Fruit fly (Drosophila melanogaster): ENCODE measurements around the gene sturkopf.

Gene sturkopf

DNA sequence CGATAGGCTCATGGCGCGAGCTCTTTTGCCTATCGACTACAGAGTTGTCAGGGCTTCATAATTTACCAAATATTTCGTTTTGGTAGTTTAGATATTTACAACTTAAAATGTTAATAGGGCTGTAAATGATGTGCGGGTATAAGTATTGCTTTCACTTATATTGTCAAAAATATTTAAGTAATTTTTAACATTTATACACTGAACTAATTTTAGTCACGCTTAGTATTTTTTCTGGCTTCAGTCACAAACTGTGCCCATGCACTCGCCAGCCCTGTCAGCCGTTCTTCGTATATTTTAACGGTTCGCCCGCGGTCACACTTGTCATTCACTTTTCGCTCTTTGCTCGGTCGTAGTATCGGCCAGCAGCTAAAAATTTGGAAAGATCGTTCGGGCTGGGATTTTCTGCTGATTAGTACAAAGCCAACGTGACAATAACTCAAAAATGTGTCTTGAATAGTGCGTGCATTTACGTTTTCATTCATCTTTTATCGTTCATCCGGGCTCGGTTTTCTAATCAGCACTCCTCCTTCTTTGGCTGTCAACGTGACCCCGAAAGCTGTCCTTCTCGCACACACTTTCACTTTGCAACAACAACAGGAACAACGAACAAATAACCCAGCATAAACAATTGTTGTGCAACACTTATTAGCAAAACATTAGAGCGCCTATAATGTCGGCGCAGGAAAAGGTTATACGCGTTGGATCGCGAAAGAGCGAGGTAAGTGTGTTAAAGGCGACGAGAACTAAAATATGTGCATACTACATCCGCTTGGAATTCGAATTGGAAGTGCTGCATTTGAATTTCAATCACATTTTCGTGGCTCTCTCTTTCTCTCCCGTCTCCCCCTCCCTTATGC lies 21.6 kb upstream of the sturkopf start, which contains the start of the genes Hmbs and CG2211 (continued):
- peak; percentile 94 for TF ChIP-seq CG12391 (tag; optimal IDR thresholded peaks at IDR 0.05)
- peak; percentile 50; the same call in 1 of the 2 replicates for TF ChIP-seq Taf1 (GFP tag; IDR thresholded peaks at IDR 0.05)
- no peak for TF ChIP-seq abd-A (tag; optimal IDR thresholded peaks at IDR 0.05)
- peak; percentile 69 for TF ChIP-seq CG7357 (GFP tag; IDR thresholded peaks at IDR 0.05)
- peak; percentile 65 for TF ChIP-seq CG2202 (tag; optimal IDR thresholded peaks at IDR 0.05)
- peak in 1 of 3 experiments; percentile 60 for TF ChIP-seq Stat92E (GFP tag; optimal IDR thresholded peaks at IDR 0.05)
- TF ChIP-seq dm (GFP tag; optimal IDR thresholded peaks at IDR 0.05) = peak; percentile 86
- TF ChIP-seq trem (tag; optimal IDR thresholded peaks at IDR 0.05) = peak; percentile 93
- TF ChIP-seq Side (GFP tag; optimal IDR thresholded peaks at IDR 0.05) = peak; percentile 74
- TF ChIP-seq CG4854 (GFP tag; optimal IDR thresholded peaks at IDR 0.05) = peak; percentile 86
- TF ChIP-seq CkIIα-i1 (GFP tag; IDR thresholded peaks at IDR 0.05) = no peak
- TF ChIP-seq Dad (GFP tag; optimal IDR thresholded peaks at IDR 0.05) = peak; percentile 89
- TF ChIP-seq gro (GFP tag; optimal IDR thresholded peaks at IDR 0.05) = peak; percentile 89
- peak; percentile 72 for TF ChIP-seq Usf (GFP tag; optimal IDR thresholded peaks at IDR 0.05)
- 0 out of 2 replicates have a peak, but pooled peaks have one; percentile 25 for TF ChIP-seq CG5953 (GFP tag; IDR thresholded peaks at IDR 0.05)
- no peak for TF ChIP-seq zf30C (GFP tag; optimal IDR thresholded peaks at IDR 0.05)
- TF ChIP-seq z (GFP tag; IDR thresholded peaks at IDR 0.05) = no peak
- TF ChIP-seq CG10565 (GFP tag; optimal IDR thresholded peaks at IDR 0.05) = peak; percentile 73
- TF ChIP-seq ap (GFP tag; IDR thresholded peaks at IDR 0.05) = peak; percentile 54; the same call in 1 of the 2 replicates
- peak; percentile 53 for TF ChIP-seq CG7556 (GFP tag; optimal IDR thresholded peaks at IDR 0.05)
- 0 out of 4 replicates have a peak, but pooled peaks have one; percentile 39 for TF ChIP-seq chinmo (GFP tag; IDR thresholded peaks at IDR 0.05; ENCODE audit: partially characterized antibody)
- TF ChIP-seq CG11723 (GFP tag; optimal IDR thresholded peaks at IDR 0.05) = peak; percentile 68
- TF ChIP-seq CG43689 (GFP tag; IDR thresholded peaks at IDR 0.05) = no peak
- TF ChIP-seq sd (tag; optimal IDR thresholded peaks at IDR 0.05) = peak; percentile 58
- peak; percentile 94 for TF ChIP-seq CG12659 (GFP tag; optimal IDR thresholded peaks at IDR 0.05)
- TF ChIP-seq nau (GFP tag; optimal IDR thresholded peaks at IDR 0.05) = no peak
- TF ChIP-seq Sry-β (GFP tag; optimal IDR thresholded peaks at IDR 0.05) = no peak
- peak; percentile 67 for TF ChIP-seq CG6765 (GFP tag; optimal IDR thresholded peaks at IDR 0.05)
- peak; percentile 88 for TF ChIP-seq Atf6 (GFP tag; IDR thresholded peaks at IDR 0.05)
- no peak for TF ChIP-seq fru (optimal IDR thresholded peaks at IDR 0.05)
- peak; percentile 33 for TF ChIP-seq schlank (tag; optimal IDR thresholded peaks at IDR 0.05)
- peak; percentile 76 for TF ChIP-seq CG31388 (GFP tag; optimal IDR thresholded peaks at IDR 0.05)
- peak; percentile 92 for TF ChIP-seq ind (GFP tag; optimal IDR thresholded peaks at IDR 0.05)
- peak; percentile 35; the same call in 1 of the 3 replicates for TF ChIP-seq sr (GFP tag; IDR thresholded peaks at IDR 0.05)
- TF ChIP-seq CG17186 (GFP tag; optimal IDR thresholded peaks at IDR 0.05) = peak; percentile 89
- TF ChIP-seq CG18476 (GFP tag; optimal IDR thresholded peaks at IDR 0.05) = peak; percentile 87
- TF ChIP-seq Sin3A (optimal IDR thresholded peaks at IDR 0.05) = peak; percentile 91
- TF ChIP-seq tll (GFP tag; optimal IDR thresholded peaks at IDR 0.05) = peak in 1 of 2 experiments; percentile 55
- no peak for TF ChIP-seq fd64A (GFP tag; optimal IDR thresholded peaks at IDR 0.05)
- TF ChIP-seq Gug (GFP tag; IDR thresholded peaks at IDR 0.05) = peak; percentile 78; the same call in 3 of the 4 replicates
- peak; percentile 86 for TF ChIP-seq slp2 (GFP tag; optimal IDR thresholded peaks at IDR 0.05)
- peak; percentile 75 for TF ChIP-seq CG1024 (GFP tag; IDR thresholded peaks at IDR 0.05)
- peak; percentile 32 for TF ChIP-seq grn (GFP tag; optimal IDR thresholded peaks at IDR 0.05)
- peak; percentile 67 for TF ChIP-seq Dref (GFP tag; IDR thresholded peaks at IDR 0.05)
- TF ChIP-seq CG2712 (tag; optimal IDR thresholded peaks at IDR 0.05) = peak; percentile 90
- peak; percentile 30 for TF ChIP-seq Asciz (GFP tag; optimal IDR thresholded peaks at IDR 0.05)
- TF ChIP-seq Deaf1 (tag; optimal IDR thresholded peaks at IDR 0.05) = peak; percentile 75
- peak; percentile 31 for TF ChIP-seq CTCF (GFP tag; optimal IDR thresholded peaks at IDR 0.05)
- TF ChIP-seq Camta (GFP tag; optimal IDR thresholded peaks at IDR 0.05) = peak; percentile 90

Data from whole organism, embryonic.